Worm (Caenorhabditis elegans): ENCODE data around the gene Y48A6C.8.

Y48A6C.8 gene

ce11 chrIII:11119176-11119853, 8.1 kb downstream of the Y48A6C.8 start, which contains the start of the genes sup-35 and Y48A6C.4:
Gene sup-35 (minus strand): TSS chrIII:11119226.
Gene Y48A6C.4 (plus strand): TSS chrIII:11119803.
- TF ChIP-seq nfya-1 (tag; optimal IDR thresholded peaks at IDR 0.05; ENCODE audit: insufficient read depth) (peak; percentile 85), ceh-9 (tag; optimal IDR thresholded peaks at IDR 0.05) (no peak), R02D3.7 (tag; optimal IDR thresholded peaks at IDR 0.05) (peak; percentile 62), ZK546.5 (tag; optimal IDR thresholded peaks at IDR 0.05) (no peak), unc-39 (tag; optimal IDR thresholded peaks at IDR 0.05) (no peak), skn-1 (tag; optimal IDR thresholded peaks at IDR 0.05) (peak; percentile 17), pqm-1 (tag; optimal IDR thresholded peaks at IDR 0.05) (peak; percentile 64), fkh-10 (GFP tag; optimal IDR thresholded peaks at IDR 0.05) (peak; percentile 21), nhr-237 (tag; optimal IDR thresholded peaks at IDR 0.05) (no peak), egl-27 (tag; optimal IDR thresholded peaks at IDR 0.05) (no peak), hmg-11 (tag; optimal IDR thresholded peaks at IDR 0.05) (peak; percentile 74), daf-12 (tag; optimal IDR thresholded peaks at IDR 0.05) (no peak), pha-4 (tag; optimal IDR thresholded peaks at IDR 0.05) (peak; percentile 81), ztf-11 (tag; optimal IDR thresholded peaks at IDR 0.05) (no peak), jun-1 (tag; optimal IDR thresholded peaks at IDR 0.05) (peak; percentile 15), fos-1 (tag; optimal IDR thresholded peaks at IDR 0.05) (no peak), fkh-2 (tag; optimal IDR thresholded peaks at IDR 0.05) (no peak), ceh-16 (tag; optimal IDR thresholded peaks at IDR 0.05) (no peak), unc-62 (GFP tag; optimal IDR thresholded peaks at IDR 0.05) (no peak), lin-39 (tag; optimal IDR thresholded peaks at IDR 0.05) (no peak), snpc-4 (tag; optimal IDR thresholded peaks at IDR 0.05) (peak; percentile 83), nhr-12 (tag; optimal IDR thresholded peaks at IDR 0.05) (no peak), ama-1 (optimal IDR thresholded peaks at IDR 0.05) (no peak), nhr-23 (tag; optimal IDR thresholded peaks at IDR 0.05) (peak; percentile 68), ceh-82 (tag; optimal IDR thresholded peaks at IDR 0.05) (no peak), egl-5 (tag; optimal IDR thresholded peaks at IDR 0.05) (peak; percentile 38), nhr-43 (tag; optimal IDR thresholded peaks at IDR 0.05; ENCODE audit: poor library complexity, severe bottlenecking) (peak; percentile 64), aly-2 (tag; optimal IDR thresholded peaks at IDR 0.05) (no peak), ceh-28 (tag; optimal IDR thresholded peaks at IDR 0.05) (peak; percentile 43), mdl-1 (tag; optimal IDR thresholded peaks at IDR 0.05) (no peak), zag-1 (tag; optimal IDR thresholded peaks at IDR 0.05) (no peak), lin-15B (tag; optimal IDR thresholded peaks at IDR 0.05) (peak; percentile 96), nhr-11 (tag; optimal IDR thresholded peaks at IDR 0.05) (no peak), nhr-25 (tag; optimal IDR thresholded peaks at IDR 0.05) (peak; percentile 72), elt-3 (tag; optimal IDR thresholded peaks at IDR 0.05) (no peak), lsy-12 (tag; optimal IDR thresholded peaks at IDR 0.05) (no peak), elt-2 (tag; optimal IDR thresholded peaks at IDR 0.05) (peak; percentile 56)

DNA sequence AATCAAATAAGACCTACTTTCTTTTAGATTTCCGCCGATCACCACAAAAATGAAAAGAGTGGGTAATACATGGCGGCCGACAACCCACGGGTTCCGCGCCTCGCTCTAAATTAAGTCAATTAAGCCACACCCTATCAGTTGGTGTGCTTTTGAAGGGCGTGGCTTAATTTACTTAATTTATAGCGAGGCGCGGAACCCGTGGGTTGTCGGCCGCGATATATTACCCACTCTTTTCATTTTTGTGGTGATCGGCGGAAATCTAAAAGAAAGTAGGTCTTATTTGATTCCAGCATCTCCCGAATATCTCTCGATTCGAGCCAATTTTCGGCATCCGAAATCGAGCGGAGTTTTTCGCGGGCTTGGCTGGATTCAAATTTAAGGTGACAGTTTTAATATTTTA, 9.3 kb downstream of the Y48A6C.8 start:
- peak; percentile 2 for TF ChIP-seq snpc-4 (tag; optimal IDR thresholded peaks at IDR 0.05)

DNA sequence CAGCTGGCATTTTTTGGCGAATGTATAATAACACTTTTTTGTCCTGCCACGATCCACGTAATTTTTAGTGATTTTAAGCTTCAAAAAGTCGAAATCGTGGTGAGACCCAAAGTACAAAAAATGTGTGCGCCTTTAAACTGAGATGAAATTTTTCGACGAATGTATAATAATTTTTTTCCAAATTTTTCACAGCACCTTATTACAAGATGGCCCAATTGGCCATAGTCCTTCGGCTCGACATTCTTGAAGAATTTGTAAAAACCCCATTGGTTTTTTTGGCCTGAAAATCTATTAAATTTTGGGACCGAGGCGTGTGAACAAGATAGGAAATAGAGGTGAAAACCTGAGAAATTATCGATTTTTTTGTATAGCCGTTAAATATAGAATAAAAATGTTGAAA, 11.5 kb downstream of the Y48A6C.8 start:
- no peak for TF ChIP-seq nhr-67 (tag; optimal IDR thresholded peaks at IDR 0.05)
- no peak for TF ChIP-seq elt-1 (tag; optimal IDR thresholded peaks at IDR 0.05)
- TF ChIP-seq mdl-1 (tag; optimal IDR thresholded peaks at IDR 0.05), result no peak
- TF ChIP-seq egl-5 (tag; optimal IDR thresholded peaks at IDR 0.05), result no peak
- no peak for TF ChIP-seq lin-39 (tag; optimal IDR thresholded peaks at IDR 0.05)
- TF ChIP-seq ama-1 (optimal IDR thresholded peaks at IDR 0.05), result no peak
- no peak for TF ChIP-seq ZK546.5 (tag; optimal IDR thresholded peaks at IDR 0.05)

- no peak for TF ChIP-seq egl-27 (tag; optimal IDR thresholded peaks at IDR 0.05)
Observed at ce11 chrIII:11113845-11114244, 13.6 kb downstream of the Y48A6C.8 start.
